5 worm cellular contexts compared by ENCODE assay signal in genomic region chrIII:13350964-13351363, ce11.
TF ChIP-seq lines count a peak whose summit lies in the region.

No protein-coding gene starts in this region.

TF ChIP-seq in whole organism, L1 larva, 84 proteins besides CTCF, POLR2A, EP300 and RAD21:
- TF ChIP-seq egl-13 (tag; optimal IDR thresholded peaks at IDR 0.05; lab: Kevin White, UChicago): no peak
- TF ChIP-seq lin-14 (GFP tag; optimal IDR thresholded peaks at IDR 0.05; lab: Kevin White, UChicago): peak; percentile 66
- TF ChIP-seq nhr-71 (tag; optimal IDR thresholded peaks at IDR 0.05; lab: Kevin White, UChicago): peak; percentile 3
- peak in 1 of 2 experiments; percentile 12 for TF ChIP-seq lsy-2 (tag; optimal IDR thresholded peaks at IDR 0.05; lab: Kevin White, UChicago)

TF ChIP-seq in whole organism, L2 larva, 48 proteins besides CTCF, POLR2A, EP300 and RAD21:
- TF ChIP-seq crh-2 (tag; optimal IDR thresholded peaks at IDR 0.05; lab: Kevin White, UChicago) (peak; percentile 76), sma-3 (GFP tag; optimal IDR thresholded peaks at IDR 0.05; lab: Kevin White, UChicago) (no peak), unc-62 (GFP tag; optimal IDR thresholded peaks at IDR 0.05; lab: Kevin White, UChicago) (no peak), mab-5 (tag; optimal IDR thresholded peaks at IDR 0.05; lab: Kevin White, UChicago) (no peak), unc-55 (GFP tag; optimal IDR thresholded peaks at IDR 0.05; lab: Kevin White, UChicago) (peak; percentile 4), nhr-12 (tag; optimal IDR thresholded peaks at IDR 0.05; lab: Kevin White, UChicago) (no peak), peb-1 (tag; optimal IDR thresholded peaks at IDR 0.05; lab: Kevin White, UChicago) (no peak), lsy-2 (tag; optimal IDR thresholded peaks at IDR 0.05; lab: Kevin White, UChicago) (peak in 1 of 2 experiments; percentile 47)

TF ChIP-seq in whole organism, L4 larva, 104 proteins besides CTCF, POLR2A, EP300 and RAD21:
- TF ChIP-seq ces-1 (GFP tag; optimal IDR thresholded peaks at IDR 0.05; lab: Kevin White, UChicago) (peak; percentile 82), ceh-62 (tag; optimal IDR thresholded peaks at IDR 0.05; lab: Kevin White, UChicago) (no peak), ctbp-1 (GFP tag; IDR thresholded peaks at IDR 0.05; lab: Robert Waterston, UW) (peak; percentile 25; the same call in 1 of the 2 replicates), lin-29 (GFP tag; IDR thresholded peaks at IDR 0.05; lab: Robert Waterston, UW) (no peak), lsy-2 (tag; optimal IDR thresholded peaks at IDR 0.05; lab: Kevin White, UChicago) (peak in 1 of 2 experiments; percentile 37), madf-9 (GFP tag; conservative IDR thresholded peaks at IDR 0.05; lab: Robert Waterston, UW) (no peak), ceh-20 (GFP tag; IDR thresholded peaks at IDR 0.05; lab: Robert Waterston, UW) (no peak), nhr-28 (tag; optimal IDR thresholded peaks at IDR 0.05; lab: Kevin White, UChicago) (no peak), Y5F2A.4 (GFP tag; optimal IDR thresholded peaks at IDR 0.05; lab: Kevin White, UChicago) (no peak), nhr-41 (GFP tag; IDR thresholded peaks at IDR 0.05; lab: Robert Waterston, UW) (no peak), egl-43 (GFP tag; IDR thresholded peaks at IDR 0.05; lab: Robert Waterston, UW) (no peak), nhr-76 (tag; optimal IDR thresholded peaks at IDR 0.05; lab: Kevin White, UChicago) (no peak), F37D6.2 (tag; optimal IDR thresholded peaks at IDR 0.05; lab: Kevin White, UChicago) (no peak), dpl-1 (GFP tag; optimal IDR thresholded peaks at IDR 0.05; lab: Kevin White, UChicago) (no peak), vab-7 (GFP tag; IDR thresholded peaks at IDR 0.05; lab: Robert Waterston, UW) (no peak), ztf-7 (tag; optimal IDR thresholded peaks at IDR 0.05; lab: Kevin White, UChicago) (no peak), daf-16 (GFP tag; optimal IDR thresholded peaks at IDR 0.05; lab: Kevin White, UChicago) (no peak), daf-16 (tag; optimal IDR thresholded peaks at IDR 0.05; lab: Kevin White, UChicago) (no peak), unc-130 (GFP tag; optimal IDR thresholded peaks at IDR 0.05; lab: Kevin White, UChicago) (no peak), Y48G9A.11 (GFP tag; IDR thresholded peaks at IDR 0.05; lab: Robert Waterston, UW) (no peak), snpc-4 (tag; optimal IDR thresholded peaks at IDR 0.05; lab: Kevin White, UChicago) (no peak), daf-8 (GFP tag; IDR thresholded peaks at IDR 0.05; lab: Robert Waterston, UW) (no peak), lir-3 (tag; optimal IDR thresholded peaks at IDR 0.05; lab: Kevin White, UChicago) (no peak), lin-13 (GFP tag; optimal IDR thresholded peaks at IDR 0.05; lab: Kevin White, UChicago) (no peak), skn-1 (tag; optimal IDR thresholded peaks at IDR 0.05; lab: Kevin White, UChicago) (no peak)

TF ChIP-seq in whole organism, late embryonic, 69 proteins besides CTCF, POLR2A, EP300 and RAD21:
- TF ChIP-seq C08G9.2 (tag; optimal IDR thresholded peaks at IDR 0.05; lab: Kevin White, UChicago) (no peak), unc-42 (tag; optimal IDR thresholded peaks at IDR 0.05; lab: Kevin White, UChicago) (peak; percentile 46)

TF ChIP-seq in whole organism, mixed stage, embryonic, 35 proteins besides CTCF, POLR2A, EP300 and RAD21:
- peak; percentile 26 for TF ChIP-seq ces-1 (GFP tag; optimal IDR thresholded peaks at IDR 0.05; lab: Kevin White, UChicago)
- no peak for TF ChIP-seq sem-2 (GFP tag; optimal IDR thresholded peaks at IDR 0.05; lab: Kevin White, UChicago)
- TF ChIP-seq zip-8 (tag; optimal IDR thresholded peaks at IDR 0.05; lab: Kevin White, UChicago): no peak

Comparison
In these comparisons a context has a peak if more than half of its experiments do, and no peak if none do; other contexts are left out.
1. Of the 29 proteins assayed by ChIP-seq in both whole organism, L4 larva and whole organism, L1 larva: peak only in whole organism, L4 larva: ces-1; only in whole organism, L1 larva: none; in both: none; in neither: 27; mixed calls (peak in some experiments, not most) for 1.